Worm (Caenorhabditis elegans): Measurements from ENCODE around the gene Y25C1A.7.

The Y25C1A.7 gene

DNA sequence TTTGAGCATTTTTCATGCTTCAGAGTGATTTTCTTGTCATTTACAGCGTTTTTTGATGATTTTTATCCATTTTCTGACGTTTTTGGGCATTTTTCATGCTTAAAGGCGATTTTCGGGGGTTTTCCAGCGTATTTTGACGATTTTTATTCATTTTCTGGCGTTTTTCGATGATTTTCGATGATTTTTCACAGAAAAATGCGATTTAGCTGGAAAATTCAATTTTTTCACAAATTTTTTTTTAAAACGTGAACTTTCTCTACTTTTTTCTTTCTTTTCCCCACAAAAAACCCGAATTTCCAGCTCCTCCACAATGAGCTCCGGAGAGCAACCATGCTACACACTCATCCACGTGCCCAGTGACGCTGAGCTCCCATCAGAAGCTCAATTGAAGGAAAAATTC lies 7.6 kb upstream of the Y25C1A.7 start, which contains the start of gene copb-1:
copb-1 (plus strand) TSS at position 301 of the 400 bp plus-strand sequence.
- TF ChIP-seq gmeb-1 (tag; optimal IDR thresholded peaks at IDR 0.05) = no peak
- TF ChIP-seq nhr-23 (tag; optimal IDR thresholded peaks at IDR 0.05) = no peak
- TF ChIP-seq blmp-1 (tag; optimal IDR thresholded peaks at IDR 0.05; ENCODE audit: insufficient read depth) = no peak
- no peak for TF ChIP-seq skn-1 (tag; optimal IDR thresholded peaks at IDR 0.05)
- no peak for TF ChIP-seq ztf-11 (tag; optimal IDR thresholded peaks at IDR 0.05)
- no peak for TF ChIP-seq sem-4 (tag; optimal IDR thresholded peaks at IDR 0.05)

DNA sequence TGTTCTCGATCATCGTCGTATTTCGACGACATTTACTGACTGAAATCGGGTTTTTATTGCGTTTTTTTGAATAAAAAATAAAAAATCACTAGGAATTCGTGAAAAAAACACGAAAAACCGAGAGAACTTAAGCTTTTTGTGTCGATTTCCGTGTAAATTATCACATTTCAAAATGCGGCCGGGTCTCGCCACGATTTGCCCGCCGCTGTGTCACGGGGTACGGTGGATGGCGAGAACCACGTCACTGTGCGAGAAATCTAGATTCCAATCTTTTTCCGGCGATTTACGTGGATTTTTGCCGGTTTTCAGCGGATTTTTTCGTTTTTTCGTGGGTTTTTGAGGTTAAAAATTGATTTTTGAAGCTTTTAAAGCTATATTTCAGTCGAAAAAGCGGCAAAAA lies 6.1 kb upstream of the Y25C1A.7 start, which contains the start of gene Y25C1A.8:
Y25C1A.8 (minus strand) TSS at position 45 of the 400 bp plus-strand sequence.
- TF ChIP-seq elt-3 (tag; optimal IDR thresholded peaks at IDR 0.05) (no peak), C34F6.9 (tag; optimal IDR thresholded peaks at IDR 0.05) (peak; percentile 85), dmd-4 (tag; optimal IDR thresholded peaks at IDR 0.05) (peak; percentile 49), ztf-11 (tag; optimal IDR thresholded peaks at IDR 0.05) (no peak), unc-39 (tag; optimal IDR thresholded peaks at IDR 0.05) (no peak), crh-2 (tag; optimal IDR thresholded peaks at IDR 0.05) (peak; percentile 100), nhr-23 (tag; optimal IDR thresholded peaks at IDR 0.05) (no peak), nhr-25 (tag; optimal IDR thresholded peaks at IDR 0.05) (peak; percentile 90), zag-1 (tag; optimal IDR thresholded peaks at IDR 0.05) (peak; percentile 41), aly-2 (tag; optimal IDR thresholded peaks at IDR 0.05) (no peak), nhr-6 (tag; optimal IDR thresholded peaks at IDR 0.05) (peak; percentile 71), sma-9 (GFP tag; optimal IDR thresholded peaks at IDR 0.05) (no peak), sma-9 (tag; optimal IDR thresholded peaks at IDR 0.05) (no peak), ZK546.5 (tag; optimal IDR thresholded peaks at IDR 0.05) (peak; percentile 56), lin-11 (tag; optimal IDR thresholded peaks at IDR 0.05) (peak; percentile 80), gmeb-1 (tag; optimal IDR thresholded peaks at IDR 0.05) (peak; percentile 90), nhr-10 (tag; optimal IDR thresholded peaks at IDR 0.05) (peak; percentile 48), mab-5 (tag; optimal IDR thresholded peaks at IDR 0.05) (peak; percentile 93), nhr-129 (tag; optimal IDR thresholded peaks at IDR 0.05) (peak; percentile 72), mdl-1 (tag; optimal IDR thresholded peaks at IDR 0.05) (peak in 1 of 2 experiments; percentile 76), fos-1 (tag; optimal IDR thresholded peaks at IDR 0.05) (peak; percentile 82), lsy-2 (tag; optimal IDR thresholded peaks at IDR 0.05) (peak; percentile 100), nhr-237 (tag; optimal IDR thresholded peaks at IDR 0.05) (peak; percentile 18), snpc-4 (tag; optimal IDR thresholded peaks at IDR 0.05) (peak; percentile 58), nhr-21 (tag; optimal IDR thresholded peaks at IDR 0.05) (peak; percentile 83), ceh-82 (tag; optimal IDR thresholded peaks at IDR 0.05) (peak; percentile 59), ceh-16 (tag; optimal IDR thresholded peaks at IDR 0.05) (peak; percentile 50), R02D3.7 (tag; optimal IDR thresholded peaks at IDR 0.05) (peak; percentile 59), Y55F3AM.14 (GFP tag; optimal IDR thresholded peaks at IDR 0.05) (peak; percentile 58), egl-27 (tag; optimal IDR thresholded peaks at IDR 0.05) (peak; percentile 80), F13H6.1 (tag; optimal IDR thresholded peaks at IDR 0.05) (peak; percentile 90), lin-13 (GFP tag; optimal IDR thresholded peaks at IDR 0.05) (peak; percentile 88), ama-1 (optimal IDR thresholded peaks at IDR 0.05) (peak; percentile 59), ztf-1 (GFP tag; conservative IDR thresholded peaks at IDR 0.05) (no peak), ztf-4 (tag; optimal IDR thresholded peaks at IDR 0.05) (peak; percentile 73), unc-55 (GFP tag; optimal IDR thresholded peaks at IDR 0.05) (peak; percentile 97), unc-62 (GFP tag; optimal IDR thresholded peaks at IDR 0.05) (peak; percentile 41), sem-4 (tag; optimal IDR thresholded peaks at IDR 0.05) (peak; percentile 82), skn-1 (tag; optimal IDR thresholded peaks at IDR 0.05) (no peak), sma-3 (GFP tag; optimal IDR thresholded peaks at IDR 0.05) (peak; percentile 90), alr-1 (tag; optimal IDR thresholded peaks at IDR 0.05) (no peak)

DNA sequence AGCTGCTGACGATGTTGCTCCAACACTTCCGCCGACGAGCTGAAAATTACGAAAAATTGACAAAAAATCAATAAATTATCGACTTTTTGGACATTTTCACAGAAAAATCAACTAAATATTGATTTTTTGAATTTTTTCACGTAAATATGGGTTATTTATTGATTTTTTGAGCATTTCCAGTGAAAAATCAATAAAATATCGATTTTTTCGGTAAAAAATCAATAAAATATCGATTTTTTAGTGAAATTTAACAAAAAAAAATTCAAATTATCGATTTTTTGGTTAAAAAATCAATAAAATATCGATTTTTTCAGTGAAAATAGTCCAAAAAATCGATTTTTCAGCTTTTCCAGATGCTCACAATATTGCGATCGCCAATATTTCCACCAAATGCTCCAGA lies 680 bp downstream of the Y25C1A.7 start:
- no peak for TF ChIP-seq nhr-10 (tag; optimal IDR thresholded peaks at IDR 0.05)
- TF ChIP-seq alr-1 (tag; optimal IDR thresholded peaks at IDR 0.05) = no peak
